Worm (Caenorhabditis elegans) whole organism, L2 larva: Measurements from ENCODE around the gene glb-19.

ENCODE experiments used
- ceh-16 ChIP-seq: fragments of 150-350 bp; optimal IDR thresholded peaks from 2 replicates; lab custom pipeline; 2014; ENCODE audit warnings: missing biosample characterization, missing genetic modification characterization
- mdl-1 ChIP-seq, 2 experiments: fragments of 150-350 bp in 1 of 2; sonication (generic microtip) in 1 of 2; optimal IDR thresholded peaks; 2 replicates each; lab custom pipeline; 2017; ENCODE audit warnings: missing biosample characterization in 2 of 2, missing genetic modification characterization in 2 of 2
- nhr-129 ChIP-seq: fragments of 150-350 bp; optimal IDR thresholded peaks from 2 replicates; lab custom pipeline; 2014; ENCODE audit warnings: missing biosample characterization, missing genetic modification characterization
- nhr-237 ChIP-seq: fragments of 150-350 bp; optimal IDR thresholded peaks from 2 replicates; lab custom pipeline; 2014; ENCODE audit warnings: missing biosample characterization, missing genetic modification characterization
- nhr-25 ChIP-seq: fragments of 150-350 bp; sonication (generic microtip); optimal IDR thresholded peaks from 3 replicates; lab custom pipeline; 2014; ENCODE audit warnings: missing biosample characterization, missing genetic modification characterization
- nhr-6 ChIP-seq: fragments of 150-350 bp; optimal IDR thresholded peaks from 2 replicates; lab custom pipeline; 2014; ENCODE audit warnings: missing biosample characterization, missing genetic modification characterization
- snpc-4 ChIP-seq: fragments of 150-350 bp; optimal IDR thresholded peaks from 2 replicates; lab custom pipeline; 2014; ENCODE audit warnings: missing biosample characterization, missing genetic modification characterization
- unc-39 ChIP-seq: fragments of 150-350 bp; optimal IDR thresholded peaks from 2 replicates; lab custom pipeline; 2014; ENCODE audit warnings: missing biosample characterization, missing genetic modification characterization
- unc-55 ChIP-seq: fragments of 150-350 bp; sonication (generic microtip); optimal IDR thresholded peaks from 3 replicates; lab custom pipeline; 2014; ENCODE audit warnings: missing biosample characterization, missing genetic modification reagents, missing genetic modification characterization
- zag-1 ChIP-seq: fragments of 150-350 bp; optimal IDR thresholded peaks from 2 replicates; lab custom pipeline; 2014; ENCODE audit warnings: missing biosample characterization, missing genetic modification characterization

DNA sequence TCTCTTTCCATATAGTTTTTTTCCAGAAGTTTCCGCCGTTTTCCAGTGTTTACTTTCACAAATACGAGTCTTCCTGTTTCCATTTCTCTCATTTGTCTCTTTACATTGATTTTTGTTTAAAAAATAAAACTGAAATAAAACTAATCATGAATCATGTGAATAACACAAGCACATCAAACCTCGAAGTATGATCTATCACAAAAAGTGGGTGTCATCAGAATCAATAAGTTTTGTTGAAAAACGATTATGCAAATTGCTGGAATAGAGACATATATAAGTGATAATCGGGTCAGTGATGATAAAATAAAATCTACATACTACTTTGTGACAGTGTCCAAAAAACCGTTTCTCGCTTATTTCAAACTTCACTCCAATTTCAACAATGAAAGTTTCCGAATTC lies 33.1 kb downstream of the glb-19 start, which contains the start of gene R09H10.7:
- TF ChIP-seq mdl-1 (tag; optimal IDR thresholded peaks at IDR 0.05; lab: Kevin White, UChicago) (no peak), ceh-16 (tag; lab: Kevin White, UChicago) (no peak), nhr-237 (no peak), nhr-6 (tag; lab: Kevin White, UChicago) (no peak), snpc-4 (no peak), unc-39 (tag; lab: Kevin White, UChicago) (no peak), nhr-25 (tag; lab: Kevin White, UChicago) (no peak), zag-1 (tag; lab: Kevin White, UChicago) (no peak), nhr-129 (tag; lab: Kevin White, UChicago) (no peak), unc-55 (GFP tag; lab: Kevin White, UChicago) (no peak)
